Worm (Caenorhabditis elegans) whole organism, L3 larva: ENCODE data around the gene meg-2.

Source experiments
- egl-27 ChIP-seq: sonication (generic microtip); optimal IDR thresholded peaks from 4 replicates; lab custom pipeline; 2017; ENCODE audit warnings: missing biosample characterization, missing genetic modification reagents, missing genetic modification characterization
- lin-15B ChIP-seq: fragments of 150-350 bp; optimal IDR thresholded peaks from 2 replicates; lab custom pipeline; 2014; ENCODE audit warnings: missing biosample characterization, missing genetic modification characterization
- lin-39 ChIP-seq: fragments of 150-350 bp; optimal IDR thresholded peaks from 2 replicates; lab custom pipeline; 2018; ENCODE audit warnings: missing biosample characterization, missing genetic modification reagents, missing genetic modification characterization
- mml-1 ChIP-seq: fragments of 150-350 bp; sonication (generic microtip); optimal IDR thresholded peaks from 3 replicates; lab custom pipeline; 2014; ENCODE audit warnings: missing biosample characterization, missing genetic modification characterization
- nhr-11 ChIP-seq: fragments of 150-350 bp; optimal IDR thresholded peaks from 2 replicates; lab custom pipeline; 2014; ENCODE audit warnings: missing biosample characterization, missing genetic modification characterization
- snpc-4 ChIP-seq: fragments of 150-350 bp; optimal IDR thresholded peaks from 2 replicates; lab custom pipeline; 2014; ENCODE audit warnings: missing biosample characterization, missing genetic modification characterization
- unc-62 ChIP-seq: fragments of 150-350 bp; sonication (generic microtip); optimal IDR thresholded peaks from 4 replicates; lab custom pipeline; 2014; ENCODE audit warnings: missing biosample characterization, missing genetic modification reagents, missing genetic modification characterization

ce11 chrX:13948810-13949209, 22.9 kb upstream of the meg-2 start, which contains the start of gene alg-1:
- TF ChIP-seq mml-1 (tag; lab: Kevin White, UChicago) (no peak), snpc-4 (tag; lab: Kevin White, UChicago) (no peak), unc-62 (GFP tag; lab: Kevin White, UChicago) (no peak), lin-15B (tag; lab: Kevin White, UChicago) (no peak), egl-27 (tag; lab: Kevin White, UChicago) (no peak), nhr-11 (tag; lab: Kevin White, UChicago) (no peak), lin-39 (tag; lab: Kevin White, UChicago) (no peak)
